Worm (Caenorhabditis elegans): ENCODE data around the gene ndua-12.
A peak's percentile ranks its signal among the peaks of the same experiment; 100 is the strongest.

The ndua-12 gene

ce11 chrIV:2750607-2751006, 31.0 kb upstream of the ndua-12 start:
- TF ChIP-seq unc-62 (GFP tag; optimal IDR thresholded peaks at IDR 0.05 in 1 of 2): peak in 1 of 2 experiments; percentile 95
- TF ChIP-seq unc-62 (tag; optimal IDR thresholded peaks at IDR 0.05): no peak
- no peak for TF ChIP-seq T20F7.1 (GFP tag; optimal IDR thresholded peaks at IDR 0.05)

ce11 chrIV:2748863-2749451, 29.3 kb upstream of the ndua-12 start:
- TF ChIP-seq zip-2 (tag; optimal IDR thresholded peaks at IDR 0.05): no peak
- TF ChIP-seq arid-1 (GFP tag; conservative IDR thresholded peaks at IDR 0.05): no peak
- no peak for TF ChIP-seq mdt-29 (GFP tag; IDR thresholded peaks at IDR 0.05)
- no peak for TF ChIP-seq php-3 (GFP tag; IDR thresholded peaks at IDR 0.05)
- no peak for TF ChIP-seq ZK337.2 (GFP tag; IDR thresholded peaks at IDR 0.05)
- peak in 1 of 2 experiments; percentile 90 for TF ChIP-seq unc-62 (GFP tag; optimal IDR thresholded peaks at IDR 0.05 in 1 of 2)
- TF ChIP-seq unc-62 (tag; optimal IDR thresholded peaks at IDR 0.05): no peak
- TF ChIP-seq egl-27 (tag; optimal IDR thresholded peaks at IDR 0.05): no peak
- TF ChIP-seq nhr-10 (tag; optimal IDR thresholded peaks at IDR 0.05): no peak
- no peak for TF ChIP-seq daf-16 (GFP tag; optimal IDR thresholded peaks at IDR 0.05)
- TF ChIP-seq daf-16 (tag; optimal IDR thresholded peaks at IDR 0.05): peak; percentile 67
- no peak for TF ChIP-seq ceh-62 (tag; optimal IDR thresholded peaks at IDR 0.05)
- no peak for TF ChIP-seq T20F7.1 (GFP tag; optimal IDR thresholded peaks at IDR 0.05)
- no peak for TF ChIP-seq attf-4 (tag; optimal IDR thresholded peaks at IDR 0.05)
- no peak for TF ChIP-seq T26A8.4 (GFP tag; IDR thresholded peaks at IDR 0.05)
- TF ChIP-seq unc-130 (GFP tag; optimal IDR thresholded peaks at IDR 0.05): no peak
- TF ChIP-seq nhr-28 (tag; optimal IDR thresholded peaks at IDR 0.05): peak; percentile 23
- no peak for TF ChIP-seq spr-3 (GFP tag; optimal IDR thresholded peaks at IDR 0.05)
- TF ChIP-seq mxl-3 (GFP tag; optimal IDR thresholded peaks at IDR 0.05): peak; percentile 31
- no peak for TF ChIP-seq hmg-1.1 (GFP tag; IDR thresholded peaks at IDR 0.05)
- peak; percentile 10 for TF ChIP-seq pqm-1 (tag; optimal IDR thresholded peaks at IDR 0.05)

ce11 chrIV:2747385-2748007, 27.9 kb upstream of the ndua-12 start:
- TF ChIP-seq aha-1 (tag) (peak; percentile 54), unc-130 (GFP tag; optimal IDR thresholded peaks at IDR 0.05) (no peak), lin-38 (GFP tag; IDR thresholded peaks at IDR 0.05) (peak; percentile 35; the same call in 1 of the 2 replicates)

- TF ChIP-seq nhr-76 (tag; optimal IDR thresholded peaks at IDR 0.05) (no peak), set-16 (GFP tag; IDR thresholded peaks at IDR 0.05) (no peak), unc-130 (GFP tag; optimal IDR thresholded peaks at IDR 0.05) (no peak), skn-1 (tag; optimal IDR thresholded peaks at IDR 0.05) (no peak), daf-8 (GFP tag; IDR thresholded peaks at IDR 0.05) (no peak)
These were observed 22.9 kb upstream of the ndua-12 start, which contains the start of gene nhr-277 for ce11 chrIV:2742470-2743044. TSS of gene nhr-277 (plus strand) at chrIV:2742994.

- TF ChIP-seq F44E2.7 (GFP tag; IDR thresholded peaks at IDR 0.05): peak; percentile 98
- TF ChIP-seq zip-11 (GFP tag; IDR thresholded peaks at IDR 0.05): peak; percentile 88; the same call in 1 of the 2 replicates
- TF ChIP-seq tra-1 (GFP tag; IDR thresholded peaks at IDR 0.05): peak; percentile 89
- TF ChIP-seq Y105C5A.15 (GFP tag; IDR thresholded peaks at IDR 0.05): peak; percentile 95
- TF ChIP-seq lin-29 (GFP tag; IDR thresholded peaks at IDR 0.05): peak; percentile 79
- TF ChIP-seq T26A8.4 (GFP tag; IDR thresholded peaks at IDR 0.05): peak; percentile 78
- peak; percentile 92 for TF ChIP-seq nhr-41 (GFP tag; IDR thresholded peaks at IDR 0.05)
- peak; percentile 65 for TF ChIP-seq dmd-6 (GFP tag; IDR thresholded peaks at IDR 0.05)
- peak; percentile 21; the same call in 1 of the 2 replicates for TF ChIP-seq daf-8 (GFP tag; IDR thresholded peaks at IDR 0.05)
- peak; percentile 88 for TF ChIP-seq ceh-44 (GFP tag; IDR thresholded peaks at IDR 0.05)
- peak; percentile 90 for TF ChIP-seq ctbp-1 (GFP tag; IDR thresholded peaks at IDR 0.05)
- peak; percentile 84 for TF ChIP-seq Y48G9A.11 (GFP tag; IDR thresholded peaks at IDR 0.05)
- peak; percentile 99 for TF ChIP-seq dmd-8 (GFP tag; IDR thresholded peaks at IDR 0.05)
- peak; percentile 90 to 93 for TF ChIP-seq madf-5 (GFP tag; IDR thresholded peaks at IDR 0.05)
- TF ChIP-seq lin-1 (GFP tag; IDR thresholded peaks at IDR 0.05): peak; percentile 89
- peak; percentile 81 for TF ChIP-seq mdt-29 (GFP tag; IDR thresholded peaks at IDR 0.05)
- TF ChIP-seq D1046.2 (GFP tag; IDR thresholded peaks at IDR 0.05): peak; percentile 92
- peak; percentile 99 for TF ChIP-seq lim-7 (GFP tag; IDR thresholded peaks at IDR 0.05)
- TF ChIP-seq vab-7 (GFP tag; IDR thresholded peaks at IDR 0.05): peak; percentile 97
- peak; percentile 33; the same call in 1 of the 2 replicates for TF ChIP-seq zfp-3 (GFP tag; conservative IDR thresholded peaks at IDR 0.05)
These were observed 20.4 kb upstream of the ndua-12 start for ce11 chrIV:2740035-2740434.

Measured in whole organism, L4 larva.